Fruit fly (Drosophila melanogaster): ENCODE results near the gene yellow-g2.

- TF ChIP-seq Myc (optimal IDR thresholded peaks at IDR 0.05) (no peak), h (optimal IDR thresholded peaks at IDR 0.05) (no peak), insv (optimal IDR thresholded peaks at IDR 0.05) (no peak)
Observed at dm6 chr3L:2268525-2268924, 7.8 kb upstream of the yellow-g2 start, which contains the start of gene CG32302.

Data from Kc167 (cell line).